Worm (Caenorhabditis elegans) whole organism, L2 larva: ENCODE data around the gene ftn-1.

Experiments
- R02D3.7 ChIP-seq: fragments of 150-350 bp; optimal IDR thresholded peaks from 2 replicates; lab custom pipeline; 2014; ENCODE audit warnings: missing biosample characterization, missing genetic modification characterization
- alr-1 ChIP-seq: fragments of 150-350 bp; optimal IDR thresholded peaks from 2 replicates; lab custom pipeline; 2014; ENCODE audit warnings: missing biosample characterization, missing genetic modification characterization
- aly-2 ChIP-seq: fragments of 150-350 bp; optimal IDR thresholded peaks from 2 replicates; lab custom pipeline; 2014; ENCODE audit warnings: missing biosample characterization, missing genetic modification characterization
- elt-3 ChIP-seq: sonication (generic microtip); optimal IDR thresholded peaks from 2 replicates; lab custom pipeline; 2017; ENCODE audit warnings: missing biosample characterization, missing genetic modification characterization
- nhr-11 ChIP-seq: fragments of 150-350 bp; optimal IDR thresholded peaks from 2 replicates; lab custom pipeline; 2014; ENCODE audit warnings: missing biosample characterization, missing genetic modification characterization
- nhr-12 ChIP-seq: fragments of 150-350 bp; optimal IDR thresholded peaks from 2 replicates; lab custom pipeline; 2014; ENCODE audit warnings: missing biosample characterization, missing genetic modification characterization
- nhr-237 ChIP-seq: fragments of 150-350 bp; optimal IDR thresholded peaks from 2 replicates; lab custom pipeline; 2014; ENCODE audit warnings: missing biosample characterization, missing genetic modification characterization
- nhr-77 ChIP-seq: fragments of 150-350 bp; optimal IDR thresholded peaks from 2 replicates; lab custom pipeline; 2014; ENCODE audit warnings: missing biosample characterization, missing genetic modification characterization
- peb-1 ChIP-seq: fragments of 150-350 bp; optimal IDR thresholded peaks from 2 replicates; lab custom pipeline; 2014; ENCODE audit warnings: missing biosample characterization, missing genetic modification characterization
- skn-1 ChIP-seq: sonication (generic microtip); optimal IDR thresholded peaks from 2 replicates; lab custom pipeline; 2017; ENCODE audit warnings: missing biosample characterization, missing genetic modification characterization
- unc-62 ChIP-seq: fragments of 150-350 bp; optimal IDR thresholded peaks from 2 replicates; lab custom pipeline; 2014; ENCODE audit warnings: missing biosample characterization, missing genetic modification reagents, missing genetic modification characterization
- zag-1 ChIP-seq: fragments of 150-350 bp; optimal IDR thresholded peaks from 2 replicates; lab custom pipeline; 2014; ENCODE audit warnings: missing biosample characterization, missing genetic modification characterization

ce11 chrV:7590454-7590853, 43.1 kb upstream of the ftn-1 start, which contains the start of gene C50E3.6:
- no peak for TF ChIP-seq alr-1 (tag; lab: Kevin White, UChicago)
- no peak for TF ChIP-seq nhr-12
- TF ChIP-seq skn-1 (tag; lab: Kevin White, UChicago) = no peak
- TF ChIP-seq R02D3.7 (tag; lab: Kevin White, UChicago) = no peak
- no peak for TF ChIP-seq zag-1 (tag; lab: Kevin White, UChicago)
- TF ChIP-seq aly-2 (tag; lab: Kevin White, UChicago) = no peak
- no peak for TF ChIP-seq nhr-11 (tag; lab: Kevin White, UChicago)
- no peak for TF ChIP-seq elt-3 (tag; lab: Kevin White, UChicago)
- TF ChIP-seq nhr-77 = no peak
- no peak for TF ChIP-seq nhr-237 (tag; lab: Kevin White, UChicago)
- no peak for TF ChIP-seq unc-62 (GFP tag; lab: Kevin White, UChicago)
- no peak for TF ChIP-seq peb-1 (tag; lab: Kevin White, UChicago)
